Fruit fly (Drosophila melanogaster) whole organism, pupa: ENCODE results near the gene erm.

Experiments
- CG10348 ChIP-seq: fragments of 200-800 bp; sonication (Bioruptor generic); IDR thresholded peaks from 2 replicates; pipeline ENCODE4 v1.3.6; 2022; ENCODE audit warnings: missing biosample characterization, missing genetic modification characterization
- CG12605 ChIP-seq: fragments of 200-800 bp; sonication (Bioruptor generic); IDR thresholded peaks from 2 replicates; pipeline ENCODE4 v1.3.6; 2022; ENCODE audit warnings: missing biosample characterization, missing genetic modification characterization
- CG13204 ChIP-seq: fragments of 200-800 bp; sonication (Bioruptor generic); optimal IDR thresholded peaks from 2 replicates; lab custom pipeline; 2018; ENCODE audit warnings: missing biosample characterization, mild to moderate bottlenecking, missing genetic modification characterization, moderate library complexity
- CG14655 ChIP-seq: fragments of 200-800 bp; sonication (Bioruptor generic); optimal IDR thresholded peaks from 3 replicates; lab custom pipeline; 2017; ENCODE audit warnings: mild to moderate bottlenecking, missing biosample characterization, missing genetic modification reagents, missing genetic modification characterization
- CG15710 ChIP-seq: fragments of 200-800 bp; sonication (Bioruptor generic); optimal IDR thresholded peaks from 2 replicates; lab custom pipeline; 2018; ENCODE audit warnings: missing biosample characterization, mild to moderate bottlenecking, missing genetic modification characterization, moderate library complexity
- CG17806 ChIP-seq: fragments of 200-800 bp; sonication (Bioruptor generic); optimal IDR thresholded peaks from 2 replicates; lab custom pipeline; 2018; ENCODE audit warnings: missing biosample characterization, mild to moderate bottlenecking, missing genetic modification characterization, moderate library complexity
- CG32121 ChIP-seq: fragments of 200-800 bp; sonication (Bioruptor generic); IDR thresholded peaks from 2 replicates; pipeline ENCODE4 v1.3.6; 2022; ENCODE audit warnings: missing biosample characterization, missing genetic modification characterization
- CG34367 ChIP-seq: fragments of 200-800 bp; sonication (Bioruptor generic); optimal IDR thresholded peaks from 2 replicates; lab custom pipeline; 2018; ENCODE audit warnings: missing biosample characterization, mild to moderate bottlenecking, missing genetic modification characterization
- CG4496 ChIP-seq: fragments of 200-800 bp; sonication (Bioruptor generic); IDR thresholded peaks from 3 replicates; pipeline ENCODE4 v1.3.6; 2022; ENCODE audit warnings: missing biosample characterization, missing genetic modification characterization
- CG8159 ChIP-seq: fragments of 200-800 bp; sonication (Bioruptor generic); optimal IDR thresholded peaks from 3 replicates; lab custom pipeline; 2018; ENCODE audit warnings: missing biosample characterization, mild to moderate bottlenecking, missing genetic modification characterization, moderate library complexity
- CG8301 ChIP-seq: fragments of 200-800 bp; sonication (Bioruptor generic); optimal IDR thresholded peaks from 2 replicates; lab custom pipeline; 2018; ENCODE audit warnings: missing biosample characterization, mild to moderate bottlenecking, missing genetic modification characterization
- CG9948 ChIP-seq: fragments of 200-800 bp; sonication (Bioruptor generic); optimal IDR thresholded peaks from 2 replicates; lab custom pipeline; 2018; ENCODE audit warnings: missing biosample characterization, mild to moderate bottlenecking, missing genetic modification characterization, moderate library complexity
- D1 ChIP-seq: fragments of 200-800 bp; sonication (Bioruptor generic); optimal IDR thresholded peaks from 2 replicates; lab custom pipeline; 2018; ENCODE audit warnings: missing biosample characterization, mild to moderate bottlenecking, missing genetic modification characterization, moderate library complexity
- EcR ChIP-seq: fragments of 200-800 bp; sonication (Bioruptor generic); optimal IDR thresholded peaks from 3 replicates; lab custom pipeline; 2019; ENCODE audit warnings: missing biosample characterization, missing genetic modification characterization, mild to moderate bottlenecking, moderate library complexity, missing genetic modification reagents
- Ets98B ChIP-seq: fragments of 200-800 bp; sonication (Bioruptor generic); IDR thresholded peaks from 2 replicates; pipeline ENCODE4 v1.3.6; 2022; ENCODE audit warnings: missing biosample characterization, missing genetic modification characterization
- Pif1A ChIP-seq: fragments of 200-800 bp; sonication (Bioruptor generic); optimal IDR thresholded peaks from 3 replicates; lab custom pipeline; 2016; ENCODE audit warnings: missing biosample characterization, missing genetic modification characterization
- Pif1B ChIP-seq: fragments of 200-800 bp; sonication (Bioruptor generic); optimal IDR thresholded peaks from 3 replicates; lab custom pipeline; 2016; ENCODE audit warnings: missing biosample characterization, missing genetic modification characterization
- Snoo ChIP-seq: fragments of 200-800 bp; sonication (Bioruptor generic); optimal IDR thresholded peaks from 3 replicates; lab custom pipeline; 2017; ENCODE audit warnings: missing biosample characterization, mild to moderate bottlenecking, missing genetic modification characterization, inconsistent platforms
- fd96Ca ChIP-seq: fragments of 200-800 bp; sonication (Bioruptor generic); IDR thresholded peaks from 3 replicates; pipeline ENCODE4 v1.3.6; 2022; ENCODE audit warnings: missing biosample characterization, missing genetic modification characterization
- gl ChIP-seq: fragments of 200-800 bp; sonication (Bioruptor generic); optimal IDR thresholded peaks from 2 replicates; lab custom pipeline; 2018; ENCODE audit warnings: missing biosample characterization, mild to moderate bottlenecking, missing genetic modification characterization
- rn ChIP-seq: fragments of 200-800 bp; sonication (Bioruptor generic); IDR thresholded peaks from 2 replicates; pipeline ENCODE4 v1.3.6; 2022; ENCODE audit warnings: missing biosample characterization, missing genetic modification characterization

erm gene

DNA sequence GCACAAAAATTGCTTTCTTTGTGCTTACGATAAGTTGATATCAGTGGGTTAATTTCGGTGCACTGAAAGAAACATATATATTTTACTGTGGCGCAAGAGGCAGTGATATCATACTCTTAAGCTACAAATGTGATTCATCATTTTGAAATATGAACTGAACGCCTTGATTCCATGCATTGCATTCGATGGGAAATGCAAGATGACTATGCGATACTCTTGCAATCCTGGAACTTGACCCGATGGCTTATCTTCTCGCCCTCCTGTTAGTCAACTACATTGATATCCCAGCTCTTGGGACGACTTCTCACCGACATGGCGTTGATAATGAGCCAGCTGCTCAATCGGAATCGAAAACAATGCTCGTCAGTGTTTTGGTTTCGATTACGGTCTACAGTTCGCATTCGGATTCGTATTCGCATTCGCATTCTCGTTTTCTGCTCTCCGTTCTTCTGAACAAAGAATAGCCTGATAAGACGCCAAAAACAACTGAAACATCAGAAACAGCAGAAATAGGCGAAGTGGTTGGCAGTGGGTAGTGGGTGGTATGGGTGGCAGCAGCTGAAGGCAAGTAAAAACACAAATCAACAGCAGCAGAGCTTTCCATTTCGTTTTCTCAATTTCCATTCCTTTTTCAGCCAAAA, 19.2 kb upstream of the erm start:
- TF ChIP-seq Snoo (no peak), CG14655 (GFP tag; lab: Kevin White, UChicago) (no peak), Pif1B (no peak), Ets98B (GFP tag; lab: Robert Waterston, UW) (no peak), CG12605 (GFP tag; lab: Robert Waterston, UW) (0 out of 2 replicates have a peak, but pooled peaks have one; percentile 14), D1 (tag; lab: Kevin White, UChicago) (no peak), CG17806 (no peak), Pif1A (GFP tag; lab: Kevin White, UChicago) (no peak), EcR (GFP tag; lab: Kevin White, UChicago) (peak; percentile 57), CG4496 (GFP tag; lab: Robert Waterston, UW) (no peak)

DNA sequence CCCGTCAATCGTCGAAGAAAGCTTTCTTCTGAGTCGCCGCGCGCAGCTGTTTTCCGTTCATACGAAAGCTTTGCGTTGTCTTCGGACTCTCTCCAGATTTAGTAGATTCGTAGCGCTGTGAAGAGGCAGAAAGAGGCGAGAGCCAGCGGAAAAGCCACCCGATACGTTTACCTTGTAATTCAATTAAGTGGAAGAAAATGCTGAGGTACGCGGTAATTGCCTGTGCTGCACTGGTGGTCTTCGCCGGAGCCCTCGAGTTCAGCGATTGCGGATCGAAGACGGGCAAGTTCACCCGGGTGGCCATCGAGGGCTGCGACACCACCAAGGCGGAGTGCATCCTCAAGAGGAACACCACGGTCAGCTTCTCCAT, 18.0 kb upstream of the erm start, which contains the start of gene Npc2a:
Npc2a (plus strand) TSS at position 99 of the 370 bp plus-strand sequence.
- 0 out of 2 replicates have a peak, but pooled peaks have one; percentile 33 for TF ChIP-seq CG12605 (GFP tag; lab: Robert Waterston, UW)
- no peak for TF ChIP-seq CG9948

DNA sequence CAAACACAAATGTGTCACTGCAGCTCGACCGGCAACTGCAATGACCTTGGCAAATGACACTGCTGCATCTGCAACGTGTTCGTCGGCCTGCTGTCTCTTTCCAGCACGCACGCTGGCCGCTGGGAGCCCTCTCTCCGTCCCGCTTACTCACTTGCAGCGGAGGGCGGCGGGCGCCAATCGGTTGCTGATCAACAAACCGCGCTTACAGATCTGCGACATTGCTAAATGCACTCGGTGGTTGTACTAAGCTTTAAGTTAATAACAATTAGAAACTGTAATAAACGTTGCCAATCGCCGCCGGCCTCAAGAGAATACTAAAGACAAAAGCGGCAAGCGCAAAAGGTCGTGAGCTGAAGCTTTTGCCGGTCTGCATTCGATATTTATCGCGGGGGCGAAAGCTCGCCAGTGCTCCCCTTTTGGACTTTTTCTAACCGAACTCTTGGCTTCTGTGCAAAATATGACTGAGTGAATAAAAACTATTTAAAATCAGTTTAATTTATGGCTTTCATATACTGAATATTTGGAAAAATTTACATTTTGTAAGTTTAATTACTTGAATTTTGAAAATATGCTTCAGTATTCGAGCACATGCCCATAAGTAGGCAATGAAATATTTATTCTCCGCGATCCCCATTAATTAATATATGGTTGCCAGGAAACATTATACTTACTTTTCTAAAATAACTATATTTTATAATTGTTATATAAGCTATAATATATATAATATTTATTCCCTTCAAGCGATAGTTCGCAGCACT, 17.5 kb upstream of the erm start, which contains the start of gene Got2:
Got2 (minus strand) TSS at position 325 of the 758 bp plus-strand sequence.
- peak; percentile 34 for TF ChIP-seq CG15710
- 0 out of 2 replicates have a peak, but pooled peaks have one; percentile 12 for TF ChIP-seq CG10348 (GFP tag; lab: Robert Waterston, UW)
- TF ChIP-seq fd96Ca (GFP tag; lab: Robert Waterston, UW) = no peak
- TF ChIP-seq CG14655 (GFP tag; lab: Kevin White, UChicago) = peak; percentile 34
- peak; percentile 33 for TF ChIP-seq gl (tag; lab: Kevin White, UChicago)
- no peak for TF ChIP-seq CG8301 (tag; lab: Kevin White, UChicago)
- TF ChIP-seq EcR (GFP tag; lab: Kevin White, UChicago) = peak; percentile 86
- no peak for TF ChIP-seq CG8159 (tag; lab: Kevin White, UChicago)
- TF ChIP-seq CG32121 (GFP tag; lab: Robert Waterston, UW) = peak; percentile 48; the same call in 1 of the 2 replicates
- no peak for TF ChIP-seq D1 (tag; lab: Kevin White, UChicago)
- TF ChIP-seq CG17806 = no peak
- TF ChIP-seq Pif1B = peak; percentile 9
- peak; percentile 64; the same call in 2 of the 3 replicates for TF ChIP-seq CG4496 (GFP tag; lab: Robert Waterston, UW)

DNA sequence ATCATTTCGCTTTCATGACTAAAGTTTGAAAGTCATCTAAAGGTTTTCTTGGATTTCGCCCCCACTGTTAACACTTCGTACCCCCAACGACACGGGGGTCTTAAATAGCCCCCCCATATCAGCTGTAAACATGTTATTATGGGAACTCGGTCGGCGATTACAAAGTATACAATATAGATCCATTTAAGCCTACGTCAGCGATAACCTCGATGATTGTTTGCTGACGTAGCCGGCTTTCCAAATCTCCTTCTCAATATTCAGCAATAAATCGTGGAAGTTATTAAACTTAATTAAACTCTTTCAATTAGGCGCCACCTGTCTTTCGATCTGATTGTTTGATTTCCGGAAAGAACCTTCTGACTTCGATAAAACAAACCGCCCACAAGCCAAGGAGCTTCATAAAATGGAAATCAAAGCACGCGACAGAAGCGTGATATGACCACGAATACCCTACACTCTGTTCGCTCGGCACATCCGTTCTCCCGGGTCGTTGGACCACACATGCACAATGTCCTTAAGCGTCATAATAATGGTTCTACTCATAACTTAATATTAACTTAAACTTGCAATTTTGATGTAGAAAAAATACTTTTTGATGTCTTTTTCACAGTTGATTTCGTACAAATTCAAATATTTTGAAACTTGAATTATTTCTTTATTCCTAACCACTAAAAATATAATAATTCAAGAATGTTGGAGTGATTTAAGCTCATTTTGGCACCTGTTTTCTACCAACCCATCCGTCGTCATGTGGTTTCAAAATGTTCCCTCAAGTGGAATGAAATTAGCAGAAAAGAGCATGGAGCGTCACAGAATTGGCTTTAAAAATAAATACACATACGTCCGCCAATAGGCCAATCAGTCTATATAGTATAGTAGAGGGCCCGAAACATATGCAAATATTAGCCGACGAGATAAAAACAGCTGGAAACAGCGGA, 16.4 kb upstream of the erm start:
- TF ChIP-seq gl (tag; lab: Kevin White, UChicago) (no peak), CG34367 (tag; lab: Kevin White, UChicago) (peak; percentile 8), CG15710 (peak; percentile 40), D1 (tag; lab: Kevin White, UChicago) (no peak), CG4496 (GFP tag; lab: Robert Waterston, UW) (peak; percentile 70; the same call in 2 of the 3 replicates), CG13204 (no peak), CG14655 (GFP tag; lab: Kevin White, UChicago) (no peak), CG8159 (tag; lab: Kevin White, UChicago) (peak; percentile 63), CG10348 (GFP tag; lab: Robert Waterston, UW) (no peak), rn (no peak), Snoo (peak; percentile 49), Pif1A (GFP tag; lab: Kevin White, UChicago) (no peak), Pif1B (no peak), CG17806 (peak; percentile 32), fd96Ca (GFP tag; lab: Robert Waterston, UW) (peak; percentile 30; the same call in 1 of the 3 replicates), EcR (GFP tag; lab: Kevin White, UChicago) (no peak), Ets98B (GFP tag; lab: Robert Waterston, UW) (peak; percentile 59; the same call in 1 of the 2 replicates), CG9948 (peak; percentile 1), CG32121 (GFP tag; lab: Robert Waterston, UW) (no peak; the same call in 1 of the 2 replicates), CG12605 (GFP tag; lab: Robert Waterston, UW) (no peak), CG8301 (tag; lab: Kevin White, UChicago) (peak; percentile 43)
- TF ChIP-seq, all 21 proteins: peak for 10

DNA sequence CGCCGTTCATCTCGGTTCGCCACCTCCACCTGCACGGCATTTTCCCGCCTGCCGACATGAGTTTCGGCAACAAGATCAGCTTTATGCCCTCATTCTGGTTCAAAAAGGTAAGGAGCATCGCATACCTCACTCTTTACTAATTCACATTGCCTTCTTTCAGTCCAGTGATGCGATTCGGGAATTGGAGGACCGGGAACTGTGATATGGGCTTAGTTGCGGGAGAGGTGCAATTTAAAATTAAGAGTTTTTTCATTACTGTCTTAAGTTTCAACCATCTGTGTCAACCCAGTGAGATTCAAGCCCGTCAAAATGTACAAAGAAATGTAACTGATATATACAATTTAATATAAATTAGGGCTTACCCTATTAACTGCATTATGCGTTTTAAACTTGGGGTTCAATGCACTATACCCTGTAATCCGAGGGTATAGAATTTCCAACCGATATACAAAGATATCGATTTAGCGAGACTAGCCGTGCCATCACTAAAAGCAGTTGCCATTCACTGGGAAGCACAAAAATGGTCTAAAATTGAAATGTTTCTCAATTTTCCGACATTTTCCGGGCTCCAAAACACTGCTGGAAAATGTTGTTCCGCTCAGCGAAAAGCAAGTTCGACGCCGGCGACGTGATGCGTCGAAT, 11.7 kb upstream of the erm start, which contains the start of gene CG7289:
CG7289 (plus strand) TSS at position 492 of the 642 bp plus-strand sequence.
- TF ChIP-seq CG4496 (GFP tag; lab: Robert Waterston, UW) (0 out of 3 replicates have a peak, but pooled peaks have one; percentile 29), Pif1A (GFP tag; lab: Kevin White, UChicago) (no peak), Snoo (peak; percentile 4), CG14655 (GFP tag; lab: Kevin White, UChicago) (no peak), EcR (GFP tag; lab: Kevin White, UChicago) (peak; percentile 99)
- TF ChIP-seq, all 21 proteins: peak for 3
